Worm (Caenorhabditis elegans) whole organism, L4 larva: ENCODE measurements around the gene srz-95.

Experiments used
- D1046.2 ChIP-seq: fragments of 200-800 bp; sonication (Bioruptor generic); IDR thresholded peaks from 2 replicates; pipeline ENCODE4 v1.3.6; 2022; ENCODE audit warnings: missing genetic modification characterization, missing compliant biosample characterization
- F26F4.8 ChIP-seq: fragments of 200-800 bp; sonication (Bioruptor generic); conservative IDR thresholded peaks from 2 replicates; pipeline ENCODE4 v1.3.6; 2022; ENCODE audit warnings: missing genetic modification characterization, missing compliant biosample characterization
- F44E2.7 ChIP-seq: fragments of 200-800 bp; sonication (Bioruptor generic); IDR thresholded peaks from 2 replicates; pipeline ENCODE4 v2.1.2; 2022; ENCODE audit warnings: missing genetic modification characterization, missing compliant biosample characterization
- F49E8.2 ChIP-seq: sonication (generic microtip); optimal IDR thresholded peaks from 2 replicates; lab custom pipeline; 2016; ENCODE audit warnings: missing compliant biosample characterization, mild to moderate bottlenecking, missing genetic modification characterization, borderline replicate concordance
- R02D3.7 ChIP-seq: fragments of 150-350 bp; sonication (generic microtip); optimal IDR thresholded peaks from 3 replicates; lab custom pipeline; 2014; ENCODE audit warnings: missing biosample characterization, missing genetic modification characterization
- T20F7.1 ChIP-seq: fragments of 200-800 bp; sonication (Bioruptor generic); optimal IDR thresholded peaks from 2 replicates; lab custom pipeline; 2018; ENCODE audit warnings: mild to moderate bottlenecking, missing genetic modification characterization, missing compliant biosample characterization
- T26A8.4 ChIP-seq: fragments of 200-800 bp; sonication (Bioruptor generic); IDR thresholded peaks from 2 replicates; pipeline ENCODE4 v1.3.6; 2022; ENCODE audit warnings: missing genetic modification characterization, missing compliant biosample characterization
- Y105C5A.15 ChIP-seq: fragments of 200-800 bp; sonication (Bioruptor generic); IDR thresholded peaks from 2 replicates; pipeline ENCODE4 v1.3.6; 2022; ENCODE audit warnings: missing genetic modification characterization, missing compliant biosample characterization
- ama-1 ChIP-seq: fragments of 150-350 bp; optimal IDR thresholded peaks from 2 replicates; lab custom pipeline; 2014; ENCODE audit warnings: inconsistent platforms, mixed read lengths
- ces-1 ChIP-seq: fragments of 150-350 bp; sonication (generic microtip); optimal IDR thresholded peaks from 4 replicates; lab custom pipeline; 2014; ENCODE audit warnings: missing biosample characterization, missing genetic modification reagents, missing genetic modification characterization
- daf-8 ChIP-seq: fragments of 200-800 bp; sonication (Bioruptor generic); IDR thresholded peaks from 2 replicates; pipeline ENCODE4 v1.3.6; 2022; ENCODE audit warnings: missing genetic modification characterization, missing compliant biosample characterization
- dmd-6 ChIP-seq: fragments of 200-800 bp; sonication (Bioruptor generic); IDR thresholded peaks from 2 replicates; pipeline ENCODE4 v1.3.6; 2022; ENCODE audit warnings: missing genetic modification reagents, missing genetic modification characterization, missing compliant biosample characterization
- dve-1 ChIP-seq: sonication (generic microtip); optimal IDR thresholded peaks from 2 replicates; lab custom pipeline; 2017; ENCODE audit warnings: antibody characterized with exemption, mild to moderate bottlenecking, missing genetic modification characterization, missing compliant biosample characterization; ENCODE audit not compliant: insufficient read depth
- fkh-10 ChIP-seq: fragments of 150-350 bp; optimal IDR thresholded peaks from 2 replicates; lab custom pipeline; 2014; ENCODE audit warnings: missing biosample characterization, missing genetic modification reagents, missing genetic modification characterization
- lin-13 ChIP-seq: fragments of 150-350 bp; optimal IDR thresholded peaks from 2 replicates; lab custom pipeline; 2014; ENCODE audit warnings: missing biosample characterization, missing genetic modification reagents, missing genetic modification characterization
- lin-29 ChIP-seq: fragments of 200-800 bp; sonication (Bioruptor generic); IDR thresholded peaks from 2 replicates; pipeline ENCODE4 v1.3.6; 2022; ENCODE audit warnings: missing genetic modification reagents, missing genetic modification characterization, missing compliant biosample characterization
- lir-3 ChIP-seq: sonication (generic microtip); optimal IDR thresholded peaks from 2 replicates; lab custom pipeline; 2016; ENCODE audit warnings: mild to moderate bottlenecking, missing genetic modification characterization, missing compliant biosample characterization
- madf-5 ChIP-seq, 2 experiments: fragments of 200-800 bp; sonication (Bioruptor generic); IDR thresholded peaks; 2 replicates each; pipeline ENCODE4 v1.3.6; 2022; ENCODE audit warnings: missing compliant biosample characterization in 2 of 2, missing genetic modification characterization in 2 of 2
- madf-9 ChIP-seq: fragments of 200-800 bp; sonication (Bioruptor generic); conservative IDR thresholded peaks from 2 replicates; pipeline ENCODE4 v1.3.6; 2022; ENCODE audit warnings: missing genetic modification reagents, missing genetic modification characterization, missing compliant biosample characterization
- mxl-2 ChIP-seq: fragments of 200-800 bp; sonication (Bioruptor generic); conservative IDR thresholded peaks from 2 replicates; pipeline ENCODE4 v1.3.6; 2022; ENCODE audit warnings: missing genetic modification reagents, missing genetic modification characterization, missing compliant biosample characterization
- mxl-3 ChIP-seq: fragments of 200-800 bp; sonication (Bioruptor generic); optimal IDR thresholded peaks from 2 replicates; lab custom pipeline; 2018; ENCODE audit warnings: mild to moderate bottlenecking, missing genetic modification characterization, missing compliant biosample characterization
- nhr-111 ChIP-seq: fragments of 200-800 bp; sonication (Bioruptor generic); optimal IDR thresholded peaks from 2 replicates; lab custom pipeline; 2018; ENCODE audit warnings: mild to moderate bottlenecking, missing genetic modification characterization, missing compliant biosample characterization
- nhr-237 ChIP-seq: sonication (generic microtip); optimal IDR thresholded peaks from 2 replicates; lab custom pipeline; 2017; ENCODE audit warnings: missing biosample characterization, missing genetic modification characterization
- nhr-6 ChIP-seq: fragments of 150-350 bp; optimal IDR thresholded peaks from 2 replicates; lab custom pipeline; 2014; ENCODE audit warnings: missing biosample characterization, missing genetic modification characterization
- pha-4 ChIP-seq, 2 experiments: fragments of 150-350 bp in 1 of 2; fragments of 200-800 bp in 1 of 2; sonication (Bioruptor generic) in 1 of 2; IDR thresholded peaks in 1 of 2; optimal IDR thresholded peaks in 1 of 2; 2 replicates each; pipeline versions ENCODE4 v1.3.6 to Lab custom; 2014 to 2022; ENCODE audit warnings: missing genetic modification characterization in 2 of 2, missing genetic modification reagents in 2 of 2, missing biosample characterization in 1 of 2, missing compliant biosample characterization in 1 of 2
- php-3 ChIP-seq: fragments of 200-800 bp; sonication (Bioruptor generic); IDR thresholded peaks from 2 replicates; pipeline ENCODE4 v1.3.6; 2022; ENCODE audit warnings: missing genetic modification reagents, missing genetic modification characterization, missing compliant biosample characterization
- rbr-2 ChIP-seq: sonication (generic microtip); optimal IDR thresholded peaks from 2 replicates; lab custom pipeline; 2016; ENCODE audit warnings: missing genotype, missing genetic modification characterization, missing compliant biosample characterization
- saeg-2 ChIP-seq: fragments of 200-800 bp; sonication (Bioruptor generic); IDR thresholded peaks from 2 replicates; pipeline ENCODE4 v1.3.6; 2022; ENCODE audit warnings: missing genetic modification reagents, missing genetic modification characterization, missing compliant biosample characterization
- sdz-12 ChIP-seq: fragments of 200-800 bp; sonication (Bioruptor generic); optimal IDR thresholded peaks from 2 replicates; lab custom pipeline; 2018; ENCODE audit warnings: mild to moderate bottlenecking, missing genetic modification characterization, missing compliant biosample characterization
- set-16 ChIP-seq: fragments of 200-800 bp; sonication (Bioruptor generic); IDR thresholded peaks from 2 replicates; pipeline ENCODE4 v1.3.6; 2022; ENCODE audit warnings: missing genetic modification reagents, missing genetic modification characterization, missing compliant biosample characterization
- snpc-4 ChIP-seq: fragments of 150-350 bp; optimal IDR thresholded peaks from 2 replicates; lab custom pipeline; 2014; ENCODE audit warnings: missing biosample characterization, missing genetic modification characterization
- spr-3 ChIP-seq: fragments of 200-800 bp; sonication (Bioruptor generic); optimal IDR thresholded peaks from 2 replicates; lab custom pipeline; 2018; ENCODE audit warnings: mild to moderate bottlenecking, missing genetic modification characterization, missing compliant biosample characterization
- tag-97 ChIP-seq: fragments of 200-800 bp; sonication (Bioruptor generic); IDR thresholded peaks from 2 replicates; pipeline ENCODE4 v1.3.6; 2022; ENCODE audit warnings: missing genetic modification characterization, missing compliant biosample characterization
- unc-62 ChIP-seq, 3 experiments: fragments of 150-350 bp in 1 of 3; sonication (generic microtip); optimal IDR thresholded peaks in 2 of 3; peaks in 1 of 3; 1 replicate in 1 of 3; 2 replicates in 2 of 3; lab custom pipeline; 2014 to 2017; ENCODE audit warnings: missing biosample characterization in 3 of 3, missing genetic modification characterization in 3 of 3, missing genetic modification reagents in 3 of 3, missing genotype in 1 of 3
- zip-2 ChIP-seq: fragments of 150-350 bp; optimal IDR thresholded peaks from 2 replicates; lab custom pipeline; 2014; ENCODE audit warnings: missing biosample characterization, missing genetic modification characterization

srz-95 gene

DNA sequence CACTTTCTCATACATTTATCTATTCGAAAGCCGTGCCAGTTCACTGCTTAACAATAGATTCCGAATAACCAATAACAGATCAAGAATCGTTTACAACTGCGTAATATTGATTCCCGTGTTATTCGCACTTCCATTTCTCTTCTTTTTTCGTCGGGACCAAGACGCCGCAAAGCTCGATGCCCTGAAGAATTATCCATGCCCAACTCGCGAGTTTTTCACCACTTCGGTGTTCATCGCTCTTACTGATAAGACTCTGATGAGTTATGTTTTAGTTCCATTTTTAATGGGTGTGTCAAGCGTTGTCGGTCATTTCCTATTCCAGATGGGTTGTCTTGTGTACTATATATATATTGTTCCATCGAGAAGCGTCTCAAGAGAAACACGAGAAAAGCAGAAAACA lies 18.5 kb upstream of the srz-95 start:
- TF ChIP-seq R02D3.7 (tag; lab: Kevin White, UChicago) (no peak), fkh-10 (GFP tag; lab: Kevin White, UChicago) (no peak), php-3 (GFP tag; lab: Robert Waterston, UW) (no peak), unc-62 (GFP tag; optimal IDR thresholded peaks at IDR 0.05 in 1 of 2; lab: Kevin White, UChicago) (peak in 1 of 2 experiments; percentile 91), unc-62 (tag; optimal IDR thresholded peaks at IDR 0.05; lab: Kevin White, UChicago) (no peak)

DNA sequence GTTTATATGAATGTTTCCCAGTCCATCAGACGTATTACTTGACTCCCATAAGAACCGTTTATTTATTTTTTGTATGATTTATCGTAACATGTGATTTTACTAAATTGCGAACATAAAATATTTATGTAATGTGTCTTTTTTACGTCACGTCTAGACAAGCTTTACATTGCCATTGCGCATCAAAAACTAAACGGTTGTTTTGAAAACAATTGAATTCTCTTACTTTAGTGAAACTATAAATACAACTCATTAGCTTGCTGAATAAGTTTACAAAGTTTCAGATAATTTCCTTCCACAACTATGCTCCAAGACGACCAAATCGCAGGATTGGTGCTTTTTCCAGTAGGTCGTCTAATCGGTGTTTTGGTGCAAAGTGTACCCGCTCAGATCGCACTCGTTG lies 16.9 kb upstream of the srz-95 start, which contains the start of gene srx-54:
TSS of gene srx-54 (plus strand) at position 301 of the 400 bp plus-strand sequence.
- TF ChIP-seq zip-2 (no peak), pha-4 (GFP tag; IDR thresholded peaks at IDR 0.05; lab: Robert Waterston, UW) (no peak), pha-4 (tag; optimal IDR thresholded peaks at IDR 0.05; lab: Kevin White, UChicago) (no peak), lin-29 (GFP tag; lab: Robert Waterston, UW) (no peak), madf-9 (GFP tag; lab: Robert Waterston, UW) (no peak), D1046.2 (no peak), tag-97 (GFP tag; lab: Robert Waterston, UW) (no peak), nhr-6 (tag; lab: Kevin White, UChicago) (no peak)
- TF ChIP-seq, all 104 proteins: peak for 0

DNA sequence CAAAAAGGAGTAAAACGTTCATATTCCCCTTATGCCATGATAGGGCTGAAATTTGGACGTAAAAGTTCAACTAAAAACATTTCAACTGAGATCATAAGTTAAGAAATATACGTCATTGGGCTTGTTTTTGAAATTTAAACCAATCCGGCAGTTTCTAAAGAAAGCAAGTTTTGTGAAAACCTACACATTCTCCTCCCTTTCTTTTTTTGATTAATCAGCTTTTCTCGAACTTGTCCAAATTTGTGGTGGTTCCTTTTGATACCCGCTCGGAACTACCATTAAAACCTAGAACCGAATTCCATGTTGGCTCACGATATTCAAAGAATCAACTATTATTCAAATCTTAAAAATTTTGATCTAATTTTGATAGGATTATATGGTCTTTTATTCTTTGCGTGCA lies 11.5 kb upstream of the srz-95 start, which contains the start of gene srz-54:
TSS of gene srz-54 (plus strand) at position 301 of the 400 bp plus-strand sequence.
- TF ChIP-seq F26F4.8 (GFP tag; lab: Robert Waterston, UW) (no peak), F49E8.2 (tag; lab: Kevin White, UChicago) (no peak), Y105C5A.15 (GFP tag; lab: Robert Waterston, UW) (no peak), rbr-2 (no peak), nhr-237 (tag; lab: Kevin White, UChicago) (no peak), sdz-12 (GFP tag; lab: Kevin White, UChicago) (no peak), mxl-2 (GFP tag; lab: Robert Waterston, UW) (no peak), set-16 (no peak), T20F7.1 (no peak), lin-13 (GFP tag; lab: Kevin White, UChicago) (no peak), lir-3 (tag; lab: Kevin White, UChicago) (no peak), madf-5 (GFP tag; IDR thresholded peaks at IDR 0.05; lab: Robert Waterston, UW) (no peak), saeg-2 (GFP tag; lab: Robert Waterston, UW) (no peak), dve-1 (tag; lab: Kevin White, UChicago) (no peak), dmd-6 (no peak), daf-8 (no peak)

DNA sequence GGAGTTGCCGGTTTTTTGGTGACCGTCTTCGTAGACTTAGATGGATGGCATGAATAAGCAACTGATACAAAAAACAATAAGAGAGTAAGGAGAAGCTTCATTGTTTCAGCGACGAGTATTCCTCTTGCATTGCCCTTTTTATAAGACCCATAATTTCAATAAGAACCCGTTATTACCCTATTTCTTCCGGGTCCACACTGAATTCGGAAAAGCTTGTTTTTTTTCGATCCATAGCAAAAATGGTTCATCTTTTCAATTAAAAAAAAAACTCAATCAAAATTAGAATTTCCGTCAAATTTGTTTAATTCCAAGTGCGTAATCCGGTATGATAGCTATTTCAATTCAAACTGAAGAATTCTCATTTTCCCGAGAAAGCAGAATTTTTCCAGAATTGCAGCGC lies 4.8 kb upstream of the srz-95 start, which contains the start of gene Y102A5C.40:
TSS of gene Y102A5C.40 (minus strand) at position 101 of the 400 bp plus-strand sequence.
- no peak for TF ChIP-seq fkh-10 (GFP tag; lab: Kevin White, UChicago)
- no peak for TF ChIP-seq mxl-3
- no peak for TF ChIP-seq snpc-4
- TF ChIP-seq nhr-111, result no peak
- TF ChIP-seq T26A8.4, result no peak
- no peak for TF ChIP-seq F26F4.8 (GFP tag; lab: Robert Waterston, UW)
- no peak for TF ChIP-seq F44E2.7 (GFP tag; lab: Robert Waterston, UW)
- TF ChIP-seq ces-1, result no peak
- no peak for TF ChIP-seq spr-3 (GFP tag; lab: Kevin White, UChicago)
- TF ChIP-seq ama-1 (lab: Kevin White, UChicago), result no peak
